Fruit fly (Drosophila melanogaster) whole organism, embryonic: ENCODE data around the gene SPARC.

Source experiments
- Adf1 ChIP-seq: fragments of 200-800 bp; sonication (Bioruptor generic); IDR thresholded peaks from 2 replicates; pipeline ENCODE4 v1.3.6; 2022; ENCODE audit warnings: missing biosample characterization, missing genetic modification characterization
- CG10209 ChIP-seq: fragments of 200-800 bp; sonication (Bioruptor generic); optimal IDR thresholded peaks from 3 replicates; lab custom pipeline; 2017; ENCODE audit warnings: missing biosample characterization, mild to moderate bottlenecking, missing genetic modification characterization, missing genetic modification reagents
- CG10366 ChIP-seq: fragments of 200-800 bp; sonication (Bioruptor generic); IDR thresholded peaks from 2 replicates; pipeline ENCODE4 v1.3.6; 2022; ENCODE audit warnings: missing biosample characterization, missing genetic modification characterization
- CG10654 ChIP-seq: fragments of 200-800 bp; sonication (Bioruptor generic); optimal IDR thresholded peaks from 2 replicates; lab custom pipeline; 2016; ENCODE audit warnings: missing biosample characterization, missing genetic modification characterization
- CG12299 ChIP-seq: fragments of 200-800 bp; sonication (Bioruptor generic); optimal IDR thresholded peaks from 2 replicates; lab custom pipeline; 2018; ENCODE audit warnings: missing biosample characterization, mild to moderate bottlenecking, missing genetic modification characterization
- CG12659 ChIP-seq: fragments of 200-800 bp; sonication (Bioruptor generic); optimal IDR thresholded peaks from 3 replicates; lab custom pipeline; 2017; ENCODE audit warnings: mild to moderate bottlenecking, missing biosample characterization, missing genetic modification reagents, missing genetic modification characterization
- CG1832 ChIP-seq: fragments of 200-800 bp; sonication (Bioruptor generic); optimal IDR thresholded peaks from 2 replicates; lab custom pipeline; 2017; ENCODE audit warnings: missing biosample characterization, mild to moderate bottlenecking, missing genetic modification characterization, inconsistent platforms
- CG2712 ChIP-seq: fragments of 200-800 bp; optimal IDR thresholded peaks from 3 replicates; lab custom pipeline; 2019; ENCODE audit warnings: missing biosample characterization, mild to moderate bottlenecking, missing genetic modification characterization, moderate library complexity
- CG32772 ChIP-seq: fragments of 200-800 bp; sonication (Bioruptor generic); IDR thresholded peaks from 2 replicates; pipeline ENCODE4 v1.3.6; 2022; ENCODE audit warnings: missing biosample characterization, missing genetic modification characterization
- CG3847 ChIP-seq: fragments of 200-800 bp; sonication (Bioruptor generic); IDR thresholded peaks from 2 replicates; pipeline ENCODE4 v1.3.6; 2022; ENCODE audit warnings: missing biosample characterization, missing genetic modification characterization
- CG42726 ChIP-seq: fragments of 200-800 bp; sonication (Bioruptor generic); IDR thresholded peaks from 2 replicates; pipeline ENCODE4 v1.3.6; 2022; ENCODE audit warnings: missing biosample characterization, missing genetic modification characterization; ENCODE audit not compliant: partially characterized antibody
- CG4404 ChIP-seq: fragments of 200-800 bp; sonication (Bioruptor generic); IDR thresholded peaks from 2 replicates; pipeline ENCODE4 v1.3.6; 2022; ENCODE audit warnings: missing biosample characterization, missing genetic modification characterization
- CG4854 ChIP-seq: fragments of 200-800 bp; sonication (Bioruptor generic); optimal IDR thresholded peaks from 2 replicates; lab custom pipeline; 2016; ENCODE audit warnings: missing biosample characterization, missing genetic modification characterization, inconsistent platforms
- CG5245 ChIP-seq: fragments of 200-800 bp; sonication (Bioruptor generic); optimal IDR thresholded peaks from 3 replicates; lab custom pipeline; 2016; ENCODE audit warnings: missing biosample characterization, missing genetic modification characterization
- CG6175 ChIP-seq: fragments of 200-800 bp; sonication (Bioruptor generic); IDR thresholded peaks from 3 replicates; pipeline ENCODE4 v1.3.6; 2022; ENCODE audit warnings: missing biosample characterization, missing genetic modification characterization
- CG7839 ChIP-seq: fragments of 200-800 bp; sonication (Bioruptor generic); optimal IDR thresholded peaks from 3 replicates; lab custom pipeline; 2018; ENCODE audit warnings: missing biosample characterization, mild to moderate bottlenecking, missing genetic modification characterization, moderate library complexity
- CG9215 ChIP-seq: fragments of 200-800 bp; sonication (Bioruptor generic); IDR thresholded peaks from 2 replicates; pipeline ENCODE4 v1.3.6; 2022; ENCODE audit warnings: missing biosample characterization, missing genetic modification characterization
- Camta ChIP-seq: fragments of 200-800 bp; sonication (Bioruptor generic); optimal IDR thresholded peaks from 2 replicates; lab custom pipeline; 2016; ENCODE audit warnings: missing biosample characterization, missing genetic modification characterization
- D19A ChIP-seq: fragments of 200-800 bp; optimal IDR thresholded peaks from 3 replicates; lab custom pipeline; 2019; ENCODE audit warnings: missing biosample characterization, mild to moderate bottlenecking, missing genetic modification characterization, moderate library complexity
- Dad ChIP-seq: fragments of 200-800 bp; sonication (Bioruptor generic); optimal IDR thresholded peaks from 3 replicates; lab custom pipeline; 2016; ENCODE audit warnings: missing biosample characterization, missing genetic modification characterization
- Dek ChIP-seq: fragments of 200-800 bp; sonication (Bioruptor generic); optimal IDR thresholded peaks from 3 replicates; lab custom pipeline; 2019; ENCODE audit warnings: missing biosample characterization, mild to moderate bottlenecking, missing genetic modification characterization, moderate library complexity
- Dip2 ChIP-seq: fragments of 200-800 bp; sonication (Bioruptor generic); IDR thresholded peaks from 2 replicates; pipeline ENCODE4 v1.3.6; 2022; ENCODE audit warnings: missing biosample characterization, missing genetic modification characterization
- HLH54F ChIP-seq: fragments of 200-800 bp; sonication (Bioruptor generic); optimal IDR thresholded peaks from 3 replicates; lab custom pipeline; 2016; ENCODE audit warnings: missing biosample characterization, missing genetic modification characterization
- Mad ChIP-seq: fragments of 200-800 bp; sonication (Bioruptor generic); optimal IDR thresholded peaks from 2 replicates; lab custom pipeline; 2016; ENCODE audit warnings: missing biosample characterization, missing genetic modification characterization
- Myb ChIP-seq: fragments of 200-800 bp; sonication (Bioruptor generic); optimal IDR thresholded peaks from 2 replicates; lab custom pipeline; 2016; ENCODE audit warnings: missing biosample characterization, missing genetic modification characterization
- NK7.1 ChIP-seq: fragments of 200-800 bp; sonication (Bioruptor generic); optimal IDR thresholded peaks from 3 replicates; lab custom pipeline; 2016; ENCODE audit warnings: missing biosample characterization, missing genetic modification characterization
- Neu2 ChIP-seq: fragments of 200-800 bp; sonication (Bioruptor generic); optimal IDR thresholded peaks from 3 replicates; lab custom pipeline; 2016; ENCODE audit warnings: missing biosample characterization, missing genetic modification characterization, borderline replicate concordance
- ase ChIP-seq: fragments of 200-800 bp; sonication (Bioruptor generic); IDR thresholded peaks from 3 replicates; pipeline ENCODE4 v1.3.6; 2022; ENCODE audit warnings: missing biosample characterization, missing genetic modification characterization
- bsh ChIP-seq, 2 experiments: fragments of 200-800 bp; sonication (Bioruptor generic); optimal IDR thresholded peaks; 2 replicates each; lab custom pipeline; 2017 to 2018; ENCODE audit warnings: mild to moderate bottlenecking in 2 of 2, missing biosample characterization in 2 of 2, missing genetic modification characterization in 2 of 2, moderate library complexity in 1 of 2
- dati ChIP-seq: fragments of 200-800 bp; sonication (Bioruptor generic); IDR thresholded peaks from 2 replicates; pipeline ENCODE4 v1.3.6; 2022; ENCODE audit warnings: missing biosample characterization, missing genetic modification characterization
- dimm ChIP-seq: fragments of 200-800 bp; sonication (Bioruptor generic); IDR thresholded peaks from 2 replicates; pipeline ENCODE4 v1.3.6; 2022; ENCODE audit warnings: missing biosample characterization, missing genetic modification characterization
- en ChIP-seq: fragments of 200-800 bp; sonication (Bioruptor generic); optimal IDR thresholded peaks from 2 replicates; lab custom pipeline; 2016; ENCODE audit warnings: missing biosample characterization, missing genetic modification characterization
- ewg ChIP-seq: fragments of 200-800 bp; sonication (Bioruptor generic); optimal IDR thresholded peaks from 3 replicates; lab custom pipeline; 2017; ENCODE audit warnings: mild to moderate bottlenecking, missing biosample characterization, missing genetic modification reagents, missing genetic modification characterization
- fd96Cb ChIP-seq: fragments of 200-800 bp; sonication (Bioruptor generic); optimal IDR thresholded peaks from 2 replicates; lab custom pipeline; 2018; ENCODE audit warnings: missing biosample characterization, mild to moderate bottlenecking, missing genetic modification characterization, moderate library complexity
- ham ChIP-seq: fragments of 200-800 bp; sonication (Bioruptor generic); IDR thresholded peaks from 2 replicates; pipeline ENCODE4 v1.3.6; 2022; ENCODE audit warnings: missing biosample characterization, missing genetic modification characterization
- jigr1 ChIP-seq: fragments of 200-800 bp; sonication (Bioruptor generic); IDR thresholded peaks from 3 replicates; pipeline ENCODE4 v1.3.6; 2022; ENCODE audit warnings: missing biosample characterization, missing genetic modification characterization
- kah ChIP-seq: fragments of 200-800 bp; sonication (Bioruptor generic); optimal IDR thresholded peaks from 2 replicates; lab custom pipeline; 2018; ENCODE audit warnings: missing biosample characterization, mild to moderate bottlenecking, missing genetic modification characterization
- knrl ChIP-seq: fragments of 200-800 bp; sonication (Bioruptor generic); IDR thresholded peaks from 3 replicates; pipeline ENCODE4 v1.3.6; 2022; ENCODE audit warnings: missing biosample characterization, missing genetic modification characterization; ENCODE audit not compliant: partially characterized antibody
- luna ChIP-seq: fragments of 200-800 bp; sonication (Bioruptor generic); optimal IDR thresholded peaks from 2 replicates; lab custom pipeline; 2016; ENCODE audit warnings: missing biosample characterization, missing genetic modification characterization
- org-1 ChIP-seq: fragments of 200-800 bp; sonication (Bioruptor generic); optimal IDR thresholded peaks from 2 replicates; lab custom pipeline; 2017; ENCODE audit warnings: missing biosample characterization, missing genetic modification characterization
- p53 ChIP-seq: fragments of 200-800 bp; sonication (Bioruptor generic); optimal IDR thresholded peaks from 2 replicates; lab custom pipeline; 2016; ENCODE audit warnings: missing biosample characterization, missing genetic modification characterization
- peb ChIP-seq: fragments of 200-800 bp; sonication (Bioruptor generic); IDR thresholded peaks from 2 replicates; pipeline ENCODE4 v1.3.6; 2022; ENCODE audit warnings: missing biosample characterization, missing genetic modification characterization
- pzg ChIP-seq: fragments of 200-800 bp; sonication (Bioruptor generic); optimal IDR thresholded peaks from 3 replicates; lab custom pipeline; 2018; ENCODE audit warnings: missing biosample characterization, mild to moderate bottlenecking, missing genetic modification characterization, moderate library complexity
- rib ChIP-seq: fragments of 200-800 bp; sonication (Bioruptor generic); IDR thresholded peaks from 2 replicates; pipeline ENCODE4 v1.3.6; 2022; ENCODE audit warnings: missing biosample characterization, missing genetic modification characterization
- salm ChIP-seq: fragments of 200-800 bp; sonication (Bioruptor generic); optimal IDR thresholded peaks from 2 replicates; lab custom pipeline; 2018; ENCODE audit warnings: missing biosample characterization, mild to moderate bottlenecking, missing genetic modification characterization
- sens-2 ChIP-seq: fragments of 200-800 bp; sonication (Bioruptor generic); IDR thresholded peaks from 2 replicates; pipeline ENCODE4 v1.3.6; 2022; ENCODE audit warnings: missing biosample characterization, missing genetic modification characterization
- shn ChIP-seq: fragments of 200-800 bp; sonication (Bioruptor generic); optimal IDR thresholded peaks from 3 replicates; lab custom pipeline; 2016; ENCODE audit warnings: missing biosample characterization, missing genetic modification characterization
- sob ChIP-seq: fragments of 200-800 bp; sonication (Bioruptor generic); IDR thresholded peaks from 2 replicates; pipeline ENCODE4 v1.3.6; 2022; ENCODE audit warnings: missing biosample characterization, missing genetic modification characterization
- tgo ChIP-seq: fragments of 200-800 bp; sonication (Bioruptor generic); IDR thresholded peaks from 3 replicates; pipeline ENCODE4 v1.3.6; 2022; ENCODE audit warnings: missing biosample characterization, missing genetic modification characterization
- trh ChIP-seq: fragments of 200-800 bp; sonication (Bioruptor generic); optimal IDR thresholded peaks from 2 replicates; lab custom pipeline; 2016; ENCODE audit warnings: missing biosample characterization, missing genetic modification characterization
- unpg ChIP-seq: fragments of 200-800 bp; sonication (Bioruptor generic); optimal IDR thresholded peaks from 3 replicates; lab custom pipeline; 2018; ENCODE audit warnings: missing biosample characterization, mild to moderate bottlenecking, missing genetic modification characterization, moderate library complexity
- zfh1 ChIP-seq: fragments of 200-800 bp; sonication (Bioruptor generic); IDR thresholded peaks from 3 replicates; pipeline ENCODE4 v1.3.6; 2022; ENCODE audit warnings: missing biosample characterization, missing genetic modification characterization

Gene SPARC

dm6 chr3R:26915463-26915925 lies 43.7 kb upstream of the SPARC start, which contains the start of gene CG46339 (continued):
- TF ChIP-seq CG42726 (GFP tag; lab: Robert Waterston, UW) (peak; percentile 67; the same call in 1 of the 2 replicates), dimm (GFP tag; lab: Robert Waterston, UW) (no peak), Camta (GFP tag; lab: Kevin White, UChicago) (no peak), en (GFP tag; lab: Kevin White, UChicago) (no peak), kah (GFP tag; lab: Kevin White, UChicago) (peak; percentile 9), sens-2 (GFP tag; lab: Robert Waterston, UW) (no peak), CG12299 (tag; lab: Kevin White, UChicago) (peak; percentile 4), Adf1 (GFP tag; lab: Robert Waterston, UW) (peak; percentile 63; the same call in 1 of the 2 replicates), tgo (GFP tag; lab: Robert Waterston, UW) (peak; percentile 43; the same call in 1 of the 3 replicates), CG1832 (GFP tag; lab: Kevin White, UChicago) (no peak), CG5245 (GFP tag; lab: Kevin White, UChicago) (no peak), pzg (GFP tag; lab: Kevin White, UChicago) (peak; percentile 3), CG10209 (GFP tag; lab: Kevin White, UChicago) (no peak), CG9215 (no peak), salm (tag; lab: Kevin White, UChicago) (no peak), CG10654 (GFP tag; lab: Kevin White, UChicago) (peak; percentile 14), org-1 (peak; percentile 32), CG32772 (no peak), trh (GFP tag; lab: Kevin White, UChicago) (no peak), CG7839 (tag; lab: Kevin White, UChicago) (peak; percentile 18), sob (GFP tag; lab: Robert Waterston, UW) (peak; percentile 79), rib (GFP tag; lab: Robert Waterston, UW) (peak; percentile 59; the same call in 1 of the 2 replicates), Mad (GFP tag; lab: Kevin White, UChicago) (no peak), D19A (tag; lab: Kevin White, UChicago) (peak; percentile 30), ase (GFP tag; lab: Robert Waterston, UW) (no peak), shn (GFP tag; lab: Kevin White, UChicago) (no peak), CG10366 (no peak), jigr1 (no peak), CG6175 (no peak), peb (GFP tag; lab: Robert Waterston, UW) (no peak), HLH54F (GFP tag; lab: Kevin White, UChicago) (peak; percentile 25), CG4854 (peak; percentile 24), CG4404 (GFP tag; lab: Robert Waterston, UW) (no peak), Dip2 (GFP tag; lab: Robert Waterston, UW) (no peak), Dad (GFP tag; lab: Kevin White, UChicago) (peak; percentile 55), CG2712 (tag; lab: Kevin White, UChicago) (peak; percentile 53), Myb (GFP tag; lab: Kevin White, UChicago) (peak; percentile 21), zfh1 (no peak), knrl (GFP tag; lab: Robert Waterston, UW) (no peak), unpg (GFP tag; lab: Kevin White, UChicago) (peak; percentile 54), bsh (GFP tag; optimal IDR thresholded peaks at IDR 0.05; lab: Kevin White, UChicago) (peak in 1 of 2 experiments; percentile 43), Dek (tag; lab: Kevin White, UChicago) (peak; percentile 36), fd96Cb (peak; percentile 57), luna (GFP tag; lab: Kevin White, UChicago) (no peak), CG3847 (GFP tag; lab: Robert Waterston, UW) (no peak), Neu2 (no peak), NK7.1 (GFP tag; lab: Kevin White, UChicago) (no peak), ewg (GFP tag; lab: Kevin White, UChicago) (no peak), ham (no peak), CG12659 (GFP tag; lab: Kevin White, UChicago) (peak; percentile 61), dati (GFP tag; lab: Robert Waterston, UW) (no peak), p53 (GFP tag; lab: Kevin White, UChicago) (no peak)
